Worm (Caenorhabditis elegans) whole organism, L4 larva: Measurements from ENCODE around the gene cap-1.

ENCODE experiments used
- Y48G9A.11 ChIP-seq: fragments of 200-800 bp; sonication (Bioruptor generic); IDR thresholded peaks from 2 replicates; pipeline ENCODE4 v1.3.6; 2022; ENCODE audit warnings: missing genetic modification reagents, missing genetic modification characterization, missing compliant biosample characterization
- ceh-82 ChIP-seq: sonication (generic microtip); optimal IDR thresholded peaks from 2 replicates; lab custom pipeline; 2017; ENCODE audit warnings: missing biosample characterization, missing genetic modification characterization
- duxl-1 ChIP-seq: sonication (generic microtip); optimal IDR thresholded peaks from 2 replicates; lab custom pipeline; 2016; ENCODE audit warnings: mild to moderate bottlenecking, missing genetic modification characterization, moderate library complexity, missing compliant biosample characterization; ENCODE audit not compliant: poor library complexity
- unc-62 ChIP-seq, 3 experiments: fragments of 150-350 bp in 1 of 3; sonication (generic microtip); optimal IDR thresholded peaks in 2 of 3; peaks in 1 of 3; 1 replicate in 1 of 3; 2 replicates in 2 of 3; lab custom pipeline; 2014 to 2017; ENCODE audit warnings: missing biosample characterization in 3 of 3, missing genetic modification characterization in 3 of 3, missing genetic modification reagents in 3 of 3, missing genotype in 1 of 3
- zag-1 ChIP-seq: fragments of 150-350 bp; optimal IDR thresholded peaks from 2 replicates; lab custom pipeline; 2014; ENCODE audit warnings: missing biosample characterization, missing genetic modification characterization

DNA sequence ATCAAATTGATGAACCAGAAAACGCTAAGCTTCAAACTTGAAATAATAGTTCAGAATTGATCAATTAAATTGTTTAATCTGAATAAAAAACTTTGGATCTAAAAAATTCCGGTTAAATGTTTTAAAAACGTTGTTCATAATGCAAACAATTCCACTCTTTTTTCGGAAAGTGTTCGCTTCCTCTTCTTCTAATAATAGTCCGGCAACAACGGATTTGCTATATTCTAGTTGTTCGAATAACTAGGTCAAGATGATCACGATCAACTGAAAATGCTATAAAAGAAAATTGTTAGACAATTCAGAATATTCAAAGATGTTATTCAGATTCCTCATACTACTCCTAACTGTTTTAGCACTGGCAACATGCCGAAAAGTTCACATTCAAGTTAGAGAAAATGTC lies 912 bp upstream of the cap-1 start, which contains the start of gene D2024.4:
- no peak for TF ChIP-seq Y48G9A.11 (GFP tag; lab: Robert Waterston, UW)
- TF ChIP-seq unc-62 (GFP tag; optimal IDR thresholded peaks at IDR 0.05 in 1 of 2; lab: Kevin White, UChicago): no peak
- TF ChIP-seq unc-62 (tag; optimal IDR thresholded peaks at IDR 0.05; lab: Kevin White, UChicago): no peak
- TF ChIP-seq ceh-82: no peak
- TF ChIP-seq duxl-1 (tag; lab: Kevin White, UChicago): no peak
- TF ChIP-seq zag-1 (tag; lab: Kevin White, UChicago): no peak
